Fruit fly (Drosophila melanogaster) whole organism, embryonic: ENCODE measurements around the gene Muc68D.

Experiments
- Atf3 ChIP-seq: fragments of 200-800 bp; sonication (Bioruptor generic); optimal IDR thresholded peaks from 3 replicates; lab custom pipeline; 2016; ENCODE audit warnings: missing biosample characterization, missing genetic modification characterization
- CG1024 ChIP-seq: fragments of 200-800 bp; sonication (Bioruptor generic); IDR thresholded peaks from 2 replicates; pipeline ENCODE4 v1.3.6; 2022; ENCODE audit warnings: missing biosample characterization, missing genetic modification characterization
- CG10462 ChIP-seq: fragments of 200-800 bp; sonication (Bioruptor generic); optimal IDR thresholded peaks from 2 replicates; lab custom pipeline; 2016; ENCODE audit warnings: missing biosample characterization, missing genetic modification characterization
- CG12236 ChIP-seq: fragments of 200-800 bp; sonication (Bioruptor generic); optimal IDR thresholded peaks from 2 replicates; lab custom pipeline; 2016; ENCODE audit warnings: missing biosample characterization, missing genetic modification characterization
- CG12659 ChIP-seq: fragments of 200-800 bp; sonication (Bioruptor generic); optimal IDR thresholded peaks from 3 replicates; lab custom pipeline; 2017; ENCODE audit warnings: mild to moderate bottlenecking, missing biosample characterization, missing genetic modification reagents, missing genetic modification characterization
- CG13775 ChIP-seq: fragments of 200-800 bp; sonication (Bioruptor generic); optimal IDR thresholded peaks from 3 replicates; lab custom pipeline; 2017; ENCODE audit warnings: missing biosample characterization, mild to moderate bottlenecking, missing genetic modification characterization
- CG13894 ChIP-seq: fragments of 200-800 bp; sonication (Bioruptor generic); optimal IDR thresholded peaks from 3 replicates; lab custom pipeline; 2018; ENCODE audit warnings: missing biosample characterization, mild to moderate bottlenecking, missing genetic modification characterization, moderate library complexity
- CG15011 ChIP-seq: fragments of 200-800 bp; sonication (Bioruptor generic); optimal IDR thresholded peaks from 3 replicates; lab custom pipeline; 2018; ENCODE audit warnings: missing biosample characterization, mild to moderate bottlenecking, missing genetic modification characterization
- CG18262 ChIP-seq: fragments of 200-800 bp; optimal IDR thresholded peaks from 3 replicates; lab custom pipeline; 2019; ENCODE audit warnings: missing biosample characterization, mild to moderate bottlenecking, missing genetic modification characterization, moderate library complexity
- CG34376 ChIP-seq: fragments of 200-800 bp; sonication (Bioruptor generic); optimal IDR thresholded peaks from 2 replicates; lab custom pipeline; 2018; ENCODE audit warnings: missing biosample characterization, mild to moderate bottlenecking, missing genetic modification characterization
- CG7839 ChIP-seq: fragments of 200-800 bp; sonication (Bioruptor generic); optimal IDR thresholded peaks from 3 replicates; lab custom pipeline; 2018; ENCODE audit warnings: missing biosample characterization, mild to moderate bottlenecking, missing genetic modification characterization, moderate library complexity
- CG8359 ChIP-seq: fragments of 200-800 bp; sonication (Bioruptor generic); optimal IDR thresholded peaks from 2 replicates; lab custom pipeline; 2017; ENCODE audit warnings: missing biosample characterization, mild to moderate bottlenecking, missing genetic modification characterization, borderline replicate concordance
- CG8924 ChIP-seq: fragments of 200-800 bp; optimal IDR thresholded peaks from 3 replicates; lab custom pipeline; 2019; ENCODE audit warnings: missing biosample characterization, mild to moderate bottlenecking, missing genetic modification characterization, moderate library complexity
- CrebB ChIP-seq: fragments of 200-800 bp; sonication (Bioruptor generic); optimal IDR thresholded peaks from 3 replicates; lab custom pipeline; 2018; ENCODE audit warnings: missing biosample characterization, mild to moderate bottlenecking, missing genetic modification characterization
- Dek ChIP-seq: fragments of 200-800 bp; sonication (Bioruptor generic); optimal IDR thresholded peaks from 3 replicates; lab custom pipeline; 2019; ENCODE audit warnings: missing biosample characterization, mild to moderate bottlenecking, missing genetic modification characterization, moderate library complexity
- Doc3 ChIP-seq: fragments of 200-800 bp; sonication (Bioruptor generic); IDR thresholded peaks from 3 replicates; pipeline ENCODE4 v1.3.6; 2022; ENCODE audit warnings: missing biosample characterization, missing genetic modification characterization; ENCODE audit not compliant: partially characterized antibody
- Dref ChIP-seq: fragments of 200-800 bp; sonication (Bioruptor generic); IDR thresholded peaks from 2 replicates; pipeline ENCODE4 v1.3.6; 2022; ENCODE audit warnings: missing biosample characterization, missing genetic modification characterization
- Fer2 ChIP-seq: fragments of 200-800 bp; sonication (Bioruptor generic); optimal IDR thresholded peaks from 2 replicates; lab custom pipeline; 2018; ENCODE audit warnings: missing biosample characterization, mild to moderate bottlenecking, missing genetic modification characterization, moderate library complexity
- GATAe ChIP-seq: fragments of 200-800 bp; sonication (Bioruptor generic); conservative IDR thresholded peaks from 2 replicates; pipeline ENCODE4 v1.3.6; 2022; ENCODE audit warnings: missing biosample characterization, missing genetic modification characterization
- H2.0 ChIP-seq: fragments of 200-800 bp; sonication (Bioruptor generic); IDR thresholded peaks from 2 replicates; pipeline ENCODE4 v1.3.6; 2022; ENCODE audit warnings: missing biosample characterization, missing genetic modification characterization
- HmgZ ChIP-seq: fragments of 200-800 bp; sonication (Bioruptor generic); optimal IDR thresholded peaks from 2 replicates; lab custom pipeline; 2018; ENCODE audit warnings: missing biosample characterization, mild to moderate bottlenecking, missing genetic modification characterization
- MESR4 ChIP-seq: fragments of 200-800 bp; sonication (Bioruptor generic); optimal IDR thresholded peaks from 2 replicates; lab custom pipeline; 2018; ENCODE audit warnings: missing biosample characterization, mild to moderate bottlenecking, missing genetic modification characterization, moderate library complexity
- NK7.1 ChIP-seq: fragments of 200-800 bp; sonication (Bioruptor generic); optimal IDR thresholded peaks from 3 replicates; lab custom pipeline; 2016; ENCODE audit warnings: missing biosample characterization, missing genetic modification characterization
- Nf-YB ChIP-seq: fragments of 200-800 bp; sonication (Bioruptor generic); optimal IDR thresholded peaks from 3 replicates; lab custom pipeline; 2019; ENCODE audit warnings: missing biosample characterization, mild to moderate bottlenecking, missing genetic modification characterization, moderate library complexity
- Taf1 ChIP-seq: fragments of 200-800 bp; sonication (Bioruptor generic); IDR thresholded peaks from 2 replicates; pipeline ENCODE4 v1.3.6; 2022; ENCODE audit warnings: missing biosample characterization, missing genetic modification characterization
- Usf ChIP-seq: fragments of 200-800 bp; sonication (Bioruptor generic); optimal IDR thresholded peaks from 2 replicates; lab custom pipeline; 2017; ENCODE audit warnings: missing genotype, missing biosample characterization, missing genetic modification characterization
- Xrp1 ChIP-seq: fragments of 200-800 bp; sonication (Bioruptor generic); IDR thresholded peaks from 2 replicates; pipeline ENCODE4 v1.3.6; 2022; ENCODE audit warnings: missing biosample characterization, missing genetic modification characterization
- ac ChIP-seq: fragments of 200-800 bp; sonication (Bioruptor generic); optimal IDR thresholded peaks from 3 replicates; lab custom pipeline; 2017; ENCODE audit warnings: missing biosample characterization, mild to moderate bottlenecking, missing genetic modification characterization
- ato ChIP-seq: fragments of 200-800 bp; sonication (Bioruptor generic); IDR thresholded peaks from 2 replicates; pipeline ENCODE4 v1.3.6; 2022; ENCODE audit warnings: missing biosample characterization, missing genetic modification characterization; ENCODE audit not compliant: partially characterized antibody
- br ChIP-seq: fragments of >200 bp; optimal IDR thresholded peaks from 2 replicates; lab custom pipeline; 2017
- caup ChIP-seq: fragments of 200-800 bp; sonication (Bioruptor generic); optimal IDR thresholded peaks from 3 replicates; lab custom pipeline; 2017; ENCODE audit warnings: missing biosample characterization, mild to moderate bottlenecking, missing genetic modification characterization, moderate library complexity; ENCODE audit not compliant: severe bottlenecking
- corto ChIP-seq: fragments of 200-800 bp; sonication (Bioruptor generic); optimal IDR thresholded peaks from 2 replicates; lab custom pipeline; 2016; ENCODE audit warnings: missing biosample characterization, mild to moderate bottlenecking, missing genetic modification characterization, moderate library complexity
- dimm ChIP-seq: fragments of 200-800 bp; sonication (Bioruptor generic); IDR thresholded peaks from 2 replicates; pipeline ENCODE4 v1.3.6; 2022; ENCODE audit warnings: missing biosample characterization, missing genetic modification characterization
- dm ChIP-seq: fragments of 200-800 bp; sonication (Bioruptor generic); optimal IDR thresholded peaks from 3 replicates; lab custom pipeline; 2016; ENCODE audit warnings: missing biosample characterization, missing genetic modification characterization
- dmrt11E ChIP-seq: fragments of 200-800 bp; sonication (Bioruptor generic); optimal IDR thresholded peaks from 3 replicates; lab custom pipeline; 2018; ENCODE audit warnings: missing biosample characterization, mild to moderate bottlenecking, missing genetic modification characterization, moderate library complexity
- emc ChIP-seq: fragments of 200-800 bp; sonication (Bioruptor generic); optimal IDR thresholded peaks from 2 replicates; lab custom pipeline; 2016; ENCODE audit warnings: missing biosample characterization, missing genetic modification characterization
- hb ChIP-seq: fragments of 200-800 bp; sonication (Bioruptor generic); IDR thresholded peaks from 3 replicates; pipeline ENCODE4 v1.3.6; 2022; ENCODE audit warnings: missing biosample characterization, missing genetic modification characterization; ENCODE audit not compliant: partially characterized antibody
- inv ChIP-seq: fragments of 200-800 bp; sonication (Bioruptor generic); IDR thresholded peaks from 2 replicates; pipeline ENCODE4 v1.3.6; 2022; ENCODE audit warnings: missing biosample characterization, missing genetic modification characterization; ENCODE audit not compliant: partially characterized antibody
- jing ChIP-seq: fragments of 200-800 bp; sonication (Bioruptor generic); optimal IDR thresholded peaks from 2 replicates; lab custom pipeline; 2018; ENCODE audit warnings: missing biosample characterization, mild to moderate bottlenecking, missing genetic modification characterization
- kni ChIP-seq: fragments of 200-800 bp; sonication (Bioruptor generic); optimal IDR thresholded peaks from 3 replicates; lab custom pipeline; 2017; ENCODE audit warnings: mild to moderate bottlenecking, missing biosample characterization, missing genetic modification reagents, missing genetic modification characterization
- pho ChIP-seq: fragments of 200-800 bp; sonication (Bioruptor generic); optimal IDR thresholded peaks from 2 replicates; lab custom pipeline; 2016; ENCODE audit warnings: missing biosample characterization, missing genetic modification characterization
- repo ChIP-seq: fragments of 200-800 bp; sonication (Bioruptor generic); optimal IDR thresholded peaks from 2 replicates; lab custom pipeline; 2016; ENCODE audit warnings: missing biosample characterization, missing genetic modification characterization
- ro ChIP-seq: fragments of 200-800 bp; sonication (Bioruptor generic); IDR thresholded peaks from 2 replicates; pipeline ENCODE4 v1.3.6; 2022; ENCODE audit warnings: missing biosample characterization, missing genetic modification characterization
- schlank ChIP-seq: fragments of 200-800 bp; sonication (Bioruptor generic); optimal IDR thresholded peaks from 2 replicates; lab custom pipeline; 2018; ENCODE audit warnings: missing biosample characterization, mild to moderate bottlenecking, missing genetic modification characterization
- seq ChIP-seq: fragments of 200-800 bp; sonication (Bioruptor generic); IDR thresholded peaks from 2 replicates; pipeline ENCODE4 v1.3.6; 2022; ENCODE audit warnings: missing biosample characterization, missing genetic modification characterization
- slbo ChIP-seq: fragments of 200-800 bp; sonication (Bioruptor generic); IDR thresholded peaks from 2 replicates; pipeline ENCODE4 v1.3.6; 2022; ENCODE audit warnings: missing biosample characterization, missing genetic modification characterization
- ssp ChIP-seq: fragments of 200-800 bp; sonication (Bioruptor generic); IDR thresholded peaks from 2 replicates; pipeline ENCODE4 v1.3.6; 2022; ENCODE audit warnings: missing biosample characterization, missing genetic modification characterization
- tap ChIP-seq: fragments of 200-800 bp; optimal IDR thresholded peaks from 3 replicates; lab custom pipeline; 2019; ENCODE audit warnings: missing biosample characterization, mild to moderate bottlenecking, missing genetic modification characterization, moderate library complexity
- tx ChIP-seq: fragments of 200-800 bp; sonication (Bioruptor generic); optimal IDR thresholded peaks from 2 replicates; lab custom pipeline; 2016; ENCODE audit warnings: missing biosample characterization, missing genetic modification characterization
- yki ChIP-seq: fragments of >200 bp; optimal IDR thresholded peaks from 3 replicates; lab custom pipeline; 2018

The Muc68D gene

dm6 chr3L:11819639-11820456, 47.9 kb upstream of the Muc68D start (continued):
- no peak for TF ChIP-seq CG12236 (GFP tag; lab: Kevin White, UChicago)
- no peak for TF ChIP-seq CG15011 (GFP tag; lab: Kevin White, UChicago)
- no peak for TF ChIP-seq seq (GFP tag; lab: Robert Waterston, UW)
- TF ChIP-seq Nf-YB (GFP tag; lab: Kevin White, UChicago) = no peak
- TF ChIP-seq CG1024 (GFP tag; lab: Robert Waterston, UW) = no peak
- TF ChIP-seq CG34376 (GFP tag; lab: Kevin White, UChicago) = peak; percentile 68
- peak; percentile 35 for TF ChIP-seq CG8924 (tag; lab: Kevin White, UChicago)
- no peak for TF ChIP-seq repo (GFP tag; lab: Kevin White, UChicago)
- TF ChIP-seq HmgZ (tag; lab: Kevin White, UChicago) = no peak
- no peak for TF ChIP-seq GATAe (GFP tag; lab: Robert Waterston, UW)
- peak; percentile 24 for TF ChIP-seq CG18262 (tag; lab: Kevin White, UChicago)
- peak; percentile 63 for TF ChIP-seq CrebB (tag; lab: Kevin White, UChicago)
- no peak for TF ChIP-seq dimm (GFP tag; lab: Robert Waterston, UW)
- no peak for TF ChIP-seq Fer2 (tag; lab: Kevin White, UChicago)
- TF ChIP-seq Dek = peak; percentile 5
- peak; percentile 75 for TF ChIP-seq slbo (GFP tag; lab: Robert Waterston, UW)
- TF ChIP-seq Atf3 = peak; percentile 3
- no peak for TF ChIP-seq Doc3 (GFP tag; lab: Robert Waterston, UW)
- no peak for TF ChIP-seq br
- TF ChIP-seq ac (GFP tag; lab: Kevin White, UChicago) = no peak
- no peak for TF ChIP-seq Dref (GFP tag; lab: Robert Waterston, UW)
- no peak for TF ChIP-seq tap (tag; lab: Kevin White, UChicago)
- peak; percentile 54; the same call in 1 of the 2 replicates for TF ChIP-seq H2.0 (GFP tag; lab: Robert Waterston, UW)
- TF ChIP-seq NK7.1 (GFP tag; lab: Kevin White, UChicago) = no peak
- TF ChIP-seq caup (GFP tag; lab: Kevin White, UChicago) = no peak
- TF ChIP-seq tx (GFP tag; lab: Kevin White, UChicago) = peak; percentile 10
- 0 out of 2 replicates have a peak, but pooled peaks have one; percentile 18 for TF ChIP-seq Taf1 (GFP tag; lab: Robert Waterston, UW)
- no peak for TF ChIP-seq CG13775 (GFP tag; lab: Kevin White, UChicago)
- peak; percentile 54 for TF ChIP-seq dm
- TF ChIP-seq MESR4 = peak; percentile 14
- no peak for TF ChIP-seq ssp (GFP tag; lab: Robert Waterston, UW)
- TF ChIP-seq jing (GFP tag; lab: Kevin White, UChicago) = no peak
- no peak for TF ChIP-seq Usf (GFP tag; lab: Kevin White, UChicago)
- TF ChIP-seq CG10462 (GFP tag; lab: Kevin White, UChicago) = no peak
- no peak for TF ChIP-seq CG8359 (GFP tag; lab: Kevin White, UChicago)
- TF ChIP-seq inv (GFP tag; lab: Robert Waterston, UW) = no peak
- no peak for TF ChIP-seq hb (GFP tag; lab: Robert Waterston, UW)
- TF ChIP-seq kni (GFP tag; lab: Kevin White, UChicago) = peak; percentile 28
- no peak for TF ChIP-seq CG12659
- TF ChIP-seq Xrp1 (GFP tag; lab: Robert Waterston, UW) = peak; percentile 64
- peak; percentile 59 for TF ChIP-seq CG7839
- no peak for TF ChIP-seq CG13894 (tag; lab: Kevin White, UChicago)
- TF ChIP-seq dmrt11E (tag; lab: Kevin White, UChicago) = no peak
- TF ChIP-seq corto (GFP tag; lab: Kevin White, UChicago) = peak; percentile 14
- no peak for TF ChIP-seq schlank (tag; lab: Kevin White, UChicago)
- TF ChIP-seq emc = no peak
- no peak for TF ChIP-seq ato
- TF ChIP-seq yki (lab: Kevin White, UChicago) = peak; percentile 39
- peak; percentile 19 for TF ChIP-seq pho (GFP tag; lab: Kevin White, UChicago)
- no peak for TF ChIP-seq ro
